Worm (Caenorhabditis elegans) whole organism, L4 larva: ENCODE measurements around the gene ncap-1.

Source experiments
- F49E8.2 ChIP-seq: sonication (generic microtip); optimal IDR thresholded peaks from 2 replicates; lab custom pipeline; 2016; ENCODE audit warnings: missing compliant biosample characterization, mild to moderate bottlenecking, missing genetic modification characterization, borderline replicate concordance
- ama-1 ChIP-seq: fragments of 150-350 bp; optimal IDR thresholded peaks from 2 replicates; lab custom pipeline; 2014; ENCODE audit warnings: inconsistent platforms, mixed read lengths
- ceh-32 ChIP-seq: sonication (generic microtip); optimal IDR thresholded peaks from 2 replicates; lab custom pipeline; 2016; ENCODE audit warnings: mild to moderate bottlenecking, missing genetic modification characterization, missing compliant biosample characterization; ENCODE audit not compliant: poor library complexity
- lin-13 ChIP-seq: fragments of 150-350 bp; optimal IDR thresholded peaks from 2 replicates; lab custom pipeline; 2014; ENCODE audit warnings: missing biosample characterization, missing genetic modification reagents, missing genetic modification characterization
- lin-39 ChIP-seq: fragments of 150-350 bp; optimal IDR thresholded peaks from 2 replicates; lab custom pipeline; 2014; ENCODE audit warnings: missing biosample characterization, missing genetic modification reagents, missing genetic modification characterization
- lsy-2 ChIP-seq, 2 experiments: fragments of 150-350 bp in 1 of 2; sonication (generic microtip) in 1 of 2; optimal IDR thresholded peaks; 2 replicates each; lab custom pipeline; 2014 to 2017; ENCODE audit warnings: missing biosample characterization in 2 of 2, missing genetic modification characterization in 2 of 2
- mdl-1 ChIP-seq, 2 experiments: fragments of 150-350 bp in 1 of 2; sonication (generic microtip) in 1 of 2; optimal IDR thresholded peaks; 2 replicates each; lab custom pipeline; 2014 to 2017; ENCODE audit warnings: missing biosample characterization in 2 of 2, missing genetic modification characterization in 2 of 2
- mes-2 ChIP-seq: sonication (generic microtip); optimal IDR thresholded peaks from 2 replicates; lab custom pipeline; 2016; ENCODE audit warnings: missing genotype, mild to moderate bottlenecking, missing genetic modification characterization, missing compliant biosample characterization; ENCODE audit not compliant: poor library complexity, severe bottlenecking
- nhr-6 ChIP-seq: fragments of 150-350 bp; optimal IDR thresholded peaks from 2 replicates; lab custom pipeline; 2014; ENCODE audit warnings: missing biosample characterization, missing genetic modification characterization
- unc-62 ChIP-seq, 3 experiments: fragments of 150-350 bp in 1 of 3; sonication (generic microtip); optimal IDR thresholded peaks in 2 of 3; peaks in 1 of 3; 1 replicate in 1 of 3; 2 replicates in 2 of 3; lab custom pipeline; 2014 to 2017; ENCODE audit warnings: missing biosample characterization in 3 of 3, missing genetic modification characterization in 3 of 3, missing genetic modification reagents in 3 of 3, missing genotype in 1 of 3

- TF ChIP-seq ama-1, result no peak
- no peak for TF ChIP-seq nhr-6 (tag; lab: Kevin White, UChicago)
- TF ChIP-seq mes-2 (tag; lab: Kevin White, UChicago), result no peak
- no peak for TF ChIP-seq F49E8.2 (tag; lab: Kevin White, UChicago)
- TF ChIP-seq lsy-2 (tag; optimal IDR thresholded peaks at IDR 0.05; lab: Kevin White, UChicago), result no peak
- no peak for TF ChIP-seq lin-39
- no peak for TF ChIP-seq lin-13 (GFP tag; lab: Kevin White, UChicago)
- TF ChIP-seq ceh-32 (tag; lab: Kevin White, UChicago), result no peak
- TF ChIP-seq mdl-1 (tag; optimal IDR thresholded peaks at IDR 0.05; lab: Kevin White, UChicago), result no peak
- TF ChIP-seq unc-62 (GFP tag; optimal IDR thresholded peaks at IDR 0.05 in 1 of 2; lab: Kevin White, UChicago), result no peak
- no peak for TF ChIP-seq unc-62 (tag; optimal IDR thresholded peaks at IDR 0.05; lab: Kevin White, UChicago)
These were observed 33.3 kb downstream of the ncap-1 start for ce11 chrII:2885518-2886449.
